Worm (Caenorhabditis elegans) whole organism, young adult: Measurements from ENCODE around the gene nhr-60.
"Not testable (repeated sequence)": the region's sequence is repeated elsewhere in the genome, so short reads cannot be mapped to it uniquely, and the experiment has no call there.

Source experiments
- B0019.2 ChIP-seq: fragments of 200-800 bp; sonication (Bioruptor generic); conservative IDR thresholded peaks from 2 replicates; pipeline ENCODE4 v1.3.6; 2022; ENCODE audit warnings: missing genetic modification reagents, missing genetic modification characterization, missing compliant biosample characterization
- D2030.7 ChIP-seq: fragments of 200-800 bp; sonication (Bioruptor generic); IDR thresholded peaks from 2 replicates; pipeline ENCODE4 v1.3.6; 2022; ENCODE audit warnings: missing genetic modification reagents, missing genetic modification characterization, missing compliant biosample characterization
- F37B4.10 ChIP-seq: fragments of 200-800 bp; sonication (Bioruptor generic); IDR thresholded peaks from 2 replicates; pipeline ENCODE4 v1.3.6; 2022; ENCODE audit warnings: missing genetic modification characterization, missing compliant biosample characterization
- Y56A3A.18 ChIP-seq: fragments of 200-800 bp; sonication (Bioruptor generic); IDR thresholded peaks from 2 replicates; pipeline ENCODE4 v1.3.6; 2022; ENCODE audit warnings: missing genetic modification reagents, missing genetic modification characterization, missing compliant biosample characterization
- ama-1 ChIP-seq, 3 experiments: fragments of 150-350 bp in 1 of 3; sonication (generic microtip) in 2 of 3; optimal IDR thresholded peaks; 2 replicates each; lab custom pipeline; 2014 to 2018; ENCODE audit warnings: missing biosample characterization in 2 of 3, missing genetic modification characterization in 2 of 3, missing genetic modification reagents in 2 of 3
- attf-3 ChIP-seq: fragments of 200-800 bp; sonication (Bioruptor generic); conservative IDR thresholded peaks from 2 replicates; pipeline ENCODE4 v1.3.6; 2022; ENCODE audit warnings: missing genetic modification reagents, missing genetic modification characterization, missing compliant biosample characterization
- attf-5 ChIP-seq: fragments of 200-800 bp; sonication (Bioruptor generic); optimal IDR thresholded peaks from 2 replicates; lab custom pipeline; 2018; ENCODE audit warnings: mild to moderate bottlenecking, missing genetic modification characterization, missing compliant biosample characterization
- attf-6 ChIP-seq: fragments of 200-800 bp; sonication (Bioruptor generic); IDR thresholded peaks from 2 replicates; pipeline ENCODE4 v1.3.6; 2022; ENCODE audit warnings: missing genetic modification reagents, missing genetic modification characterization, missing compliant biosample characterization
- cebp-1 ChIP-seq, 2 experiments: fragments of 200-800 bp in 1 of 2; sonication (Bioruptor generic) in 1 of 2; sonication (generic microtip) in 1 of 2; IDR thresholded peaks in 1 of 2; optimal IDR thresholded peaks in 1 of 2; 2 replicates each; pipeline versions ENCODE4 v1.3.6 to Lab custom; 2017 to 2022; ENCODE audit warnings: missing compliant biosample characterization in 2 of 2, missing genetic modification characterization in 2 of 2, mild to moderate bottlenecking in 1 of 2, missing genetic modification reagents in 1 of 2, moderate library complexity in 1 of 2
- cebp-2 ChIP-seq: fragments of 200-800 bp; sonication (Bioruptor generic); IDR thresholded peaks from 2 replicates; pipeline ENCODE4 v1.3.6; 2022; ENCODE audit warnings: missing genetic modification characterization, missing compliant biosample characterization
- ceh-58 ChIP-seq: fragments of 200-800 bp; sonication (Bioruptor generic); IDR thresholded peaks from 2 replicates; pipeline ENCODE4 v1.3.6; 2022; ENCODE audit warnings: missing genetic modification characterization, missing compliant biosample characterization
- chd-7 ChIP-seq: sonication (generic microtip); optimal IDR thresholded peaks from 2 replicates; lab custom pipeline; 2016; ENCODE audit warnings: mild to moderate bottlenecking, missing genetic modification characterization, moderate library complexity, missing compliant biosample characterization
- die-1 ChIP-seq: sonication (generic microtip); optimal IDR thresholded peaks from 2 replicates; lab custom pipeline; 2016; ENCODE audit warnings: missing genotype, mild to moderate bottlenecking, missing genetic modification characterization, missing compliant biosample characterization
- dox-1 ChIP-seq: fragments of 200-800 bp; sonication (Bioruptor generic); IDR thresholded peaks from 2 replicates; pipeline ENCODE4 v1.3.6; 2022; ENCODE audit warnings: missing genetic modification reagents, missing genetic modification characterization, missing compliant biosample characterization
- dpff-1 ChIP-seq: sonication (generic microtip); optimal IDR thresholded peaks from 2 replicates; lab custom pipeline; 2017; ENCODE audit warnings: mild to moderate bottlenecking, missing genetic modification characterization, missing compliant biosample characterization
- dpl-1 ChIP-seq: fragments of 150-350 bp; optimal IDR thresholded peaks from 2 replicates; lab custom pipeline; 2014; ENCODE audit warnings: missing biosample characterization, missing genetic modification reagents, missing genetic modification characterization
- gei-17 ChIP-seq: fragments of 200-800 bp; sonication (Bioruptor generic); optimal IDR thresholded peaks from 2 replicates; lab custom pipeline; 2018; ENCODE audit warnings: mild to moderate bottlenecking, missing genetic modification characterization, missing compliant biosample characterization
- hmg-20 ChIP-seq: fragments of 200-800 bp; sonication (Bioruptor generic); IDR thresholded peaks from 2 replicates; pipeline ENCODE4 v1.3.6; 2022; ENCODE audit warnings: missing genetic modification reagents, missing genetic modification characterization, missing compliant biosample characterization
- lag-1 ChIP-seq: fragments of 200-800 bp; sonication (Bioruptor generic); IDR thresholded peaks from 2 replicates; pipeline ENCODE4 v1.3.6; 2022; ENCODE audit warnings: missing genetic modification reagents, missing genetic modification characterization, missing compliant biosample characterization
- nfyb-1 ChIP-seq: fragments of 200-800 bp; sonication (Bioruptor generic); IDR thresholded peaks from 2 replicates; pipeline ENCODE4 v1.3.6; 2022; ENCODE audit warnings: missing genetic modification reagents, missing genetic modification characterization, missing compliant biosample characterization
- rcor-1 ChIP-seq: fragments of 200-800 bp; sonication (Bioruptor generic); IDR thresholded peaks from 2 replicates; pipeline ENCODE4 v1.3.6; 2022; ENCODE audit warnings: missing genetic modification reagents, missing genetic modification characterization, missing compliant biosample characterization
- rec-8 ChIP-seq, 2 experiments: sonication (generic microtip); optimal IDR thresholded peaks; 2 replicates each; lab custom pipeline; 2016; ENCODE audit warnings: mild to moderate bottlenecking in 2 of 2, missing genetic modification characterization in 2 of 2, missing genetic modification reagents in 2 of 2, missing genotype in 2 of 2, missing biosample characterization in 1 of 2, missing compliant biosample characterization in 1 of 2, moderate library complexity in 1 of 2
- rpc-1 ChIP-seq, 2 experiments: fragments of 150-350 bp in 1 of 2; sonication (generic microtip) in 1 of 2; optimal IDR thresholded peaks; 2 replicates each; lab custom pipeline; 2014 to 2018; ENCODE audit warnings: missing biosample characterization in 1 of 2, missing genetic modification characterization in 1 of 2, missing genetic modification reagents in 1 of 2, missing genotype in 1 of 2
- somi-1 ChIP-seq: fragments of 200-800 bp; sonication (Bioruptor generic); optimal IDR thresholded peaks from 2 replicates; lab custom pipeline; 2018; ENCODE audit warnings: mild to moderate bottlenecking, missing genetic modification characterization, missing compliant biosample characterization
- sptf-2 ChIP-seq: fragments of 200-800 bp; sonication (Bioruptor generic); optimal IDR thresholded peaks from 2 replicates; lab custom pipeline; 2018; ENCODE audit warnings: mild to moderate bottlenecking, missing genetic modification characterization, missing compliant biosample characterization
- unc-62 ChIP-seq: fragments of 150-350 bp; optimal IDR thresholded peaks from 2 replicates; lab custom pipeline; 2014; ENCODE audit warnings: missing biosample characterization, missing genetic modification reagents, missing genetic modification characterization
- xnd-1 ChIP-seq: sonication (generic microtip); optimal IDR thresholded peaks from 2 replicates; lab custom pipeline; 2016; ENCODE audit warnings: missing genotype, missing genetic modification reagents, missing genetic modification characterization, missing compliant biosample characterization
- zfh-2 ChIP-seq: fragments of 200-800 bp; sonication (Bioruptor generic); conservative IDR thresholded peaks from 2 replicates; pipeline ENCODE4 v1.3.6; 2022; ENCODE audit warnings: missing genetic modification reagents, missing genetic modification characterization, missing compliant biosample characterization
- ztf-18 ChIP-seq: sonication (generic microtip); optimal IDR thresholded peaks from 2 replicates; lab custom pipeline; 2016; ENCODE audit warnings: missing genotype, mild to moderate bottlenecking, missing genetic modification characterization, missing compliant biosample characterization
- ztf-22 ChIP-seq: fragments of 200-800 bp; sonication (Bioruptor generic); optimal IDR thresholded peaks from 2 replicates; lab custom pipeline; 2018; ENCODE audit warnings: mild to moderate bottlenecking, missing genetic modification characterization, moderate library complexity, missing compliant biosample characterization
- ztf-6 ChIP-seq: fragments of 200-800 bp; sonication (Bioruptor generic); IDR thresholded peaks from 2 replicates; pipeline ENCODE4 v1.3.6; 2022; ENCODE audit warnings: missing genetic modification reagents, missing genetic modification characterization, missing compliant biosample characterization

The nhr-60 gene

ce11 chrV:15744366-15744765, 28.7 kb downstream of the nhr-60 start, which contains the start of gene str-19:
Gene str-19, minus strand, starts transcription at chrV:15744466.
- not testable (repeated sequence) for TF ChIP-seq dox-1; sptf-2 (GFP tag; lab: Kevin White, UChicago); ceh-58 (GFP tag; lab: Robert Waterston, UW)

ce11 chrV:15741851-15742250, 31.2 kb downstream of the nhr-60 start, which contains the start of gene str-18:
Gene str-18, minus strand, starts transcription at chrV:15741951.
- TF ChIP-seq dpff-1 (tag; lab: Kevin White, UChicago): no peak
- no peak for TF ChIP-seq ztf-22 (GFP tag; lab: Kevin White, UChicago)
- TF ChIP-seq attf-5 (GFP tag; lab: Kevin White, UChicago): no peak
- no peak for TF ChIP-seq nfyb-1
- no peak for TF ChIP-seq hmg-20 (GFP tag; lab: Robert Waterston, UW)
- TF ChIP-seq Y56A3A.18 (GFP tag; lab: Robert Waterston, UW): no peak
- TF ChIP-seq F37B4.10 (GFP tag; lab: Robert Waterston, UW): no peak
- no peak for TF ChIP-seq cebp-1 (GFP tag; IDR thresholded peaks at IDR 0.05; lab: Robert Waterston, UW)
- TF ChIP-seq cebp-1 (tag; optimal IDR thresholded peaks at IDR 0.05; lab: Kevin White, UChicago): no peak
- no peak for TF ChIP-seq chd-7 (tag; lab: Kevin White, UChicago)
- TF ChIP-seq ztf-18: no peak
- TF ChIP-seq B0019.2 (GFP tag; lab: Robert Waterston, UW): no peak
- no peak for TF ChIP-seq somi-1 (GFP tag; lab: Kevin White, UChicago)

- TF ChIP-seq dpl-1 (GFP tag; lab: Kevin White, UChicago) (no peak), nfyb-1 (no peak), chd-7 (tag; lab: Kevin White, UChicago) (no peak), unc-62 (no peak), rpc-1 (optimal IDR thresholded peaks at IDR 0.05; lab: Kevin White, UChicago) (no peak), rpc-1 (tag; optimal IDR thresholded peaks at IDR 0.05; lab: Kevin White, UChicago) (no peak), attf-6 (GFP tag; lab: Robert Waterston, UW) (no peak)
Measured at ce11 chrV:15735720-15736119, 37.3 kb downstream of the nhr-60 start, which contains the start of gene str-27. Gene str-27, minus strand, starts transcription at chrV:15735820.

- no peak for TF ChIP-seq die-1 (tag; lab: Kevin White, UChicago)
Measured at ce11 chrV:15733568-15733967, 39.5 kb downstream of the nhr-60 start, which contains the start of gene T23D5.3. Gene T23D5.3, minus strand, starts transcription at chrV:15733668.

- TF ChIP-seq lag-1 (GFP tag; lab: Robert Waterston, UW): no peak
- TF ChIP-seq D2030.7 (GFP tag; lab: Robert Waterston, UW): no peak
- peak; percentile 79 for TF ChIP-seq zfh-2 (GFP tag; lab: Robert Waterston, UW)
- TF ChIP-seq cebp-2 (GFP tag; lab: Robert Waterston, UW): no peak
Measured at ce11 chrV:15733020-15733419, 40.0 kb downstream of the nhr-60 start.

ce11 chrV:15732209-15732608, 40.8 kb downstream of the nhr-60 start, which contains the start of gene str-38:
Gene str-38, minus strand, starts transcription at chrV:15732309.
- TF ChIP-seq unc-62 (no peak), xnd-1 (tag; lab: Kevin White, UChicago) (no peak), rcor-1 (GFP tag; lab: Robert Waterston, UW) (no peak), cebp-2 (GFP tag; lab: Robert Waterston, UW) (no peak), gei-17 (GFP tag; lab: Kevin White, UChicago) (no peak), attf-3 (GFP tag; lab: Robert Waterston, UW) (no peak), ztf-6 (GFP tag; lab: Robert Waterston, UW) (no peak), ama-1 (optimal IDR thresholded peaks at IDR 0.05; lab: Kevin White, UChicago) (no peak), ama-1 (GFP tag; optimal IDR thresholded peaks at IDR 0.05; lab: Kevin White, UChicago) (no peak), rec-8 (tag; optimal IDR thresholded peaks at IDR 0.05; lab: Kevin White, UChicago) (no peak)
